Fruit fly (Drosophila melanogaster) Kc167 (cell line): ENCODE measurements around the gene CG9801.

ENCODE experiments used
- insv ChIP-seq: fragments of >200 bp; optimal IDR thresholded peaks from 3 replicates; lab custom pipeline; 2018; ENCODE audit warnings: missing external identifiers
- psq ChIP-seq: fragments of >200 bp; optimal IDR thresholded peaks from 2 replicates; lab custom pipeline; 2017; ENCODE audit warnings: missing external identifiers

- TF ChIP-seq psq (no peak), insv (lab: Kevin White, UChicago) (no peak)
These were observed 40.3 kb downstream of the CG9801 start for dm6 chr3R:8707166-8707565.
